Worm (Caenorhabditis elegans): ENCODE measurements around the gene tbx-38.

DNA sequence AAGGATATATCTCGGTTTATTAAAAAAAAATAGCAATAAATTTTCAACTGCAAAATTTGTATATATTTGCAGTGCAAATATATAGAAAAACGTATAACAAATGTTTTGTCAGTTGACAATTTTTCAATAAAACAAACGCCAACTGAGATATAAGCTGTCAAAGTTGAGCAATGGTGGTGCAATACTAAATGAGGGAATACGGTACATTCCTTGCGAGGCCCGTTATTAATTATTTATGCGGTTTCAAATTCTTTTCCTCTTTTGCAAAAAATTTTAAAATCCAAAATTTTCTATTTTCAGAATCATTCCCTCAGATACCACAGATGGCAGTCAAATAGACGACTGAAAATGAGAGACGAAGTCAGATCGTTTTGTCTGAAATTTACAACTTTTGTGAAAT, 9.6 kb upstream of the tbx-38 start, which contains the start of gene twk-39:
- TF ChIP-seq pag-3 (tag; optimal IDR thresholded peaks at IDR 0.05; ENCODE audit: borderline replicate concordance, insufficient read depth) (no peak), sptf-1 (tag; optimal IDR thresholded peaks at IDR 0.05) (no peak), snpc-4 (tag; optimal IDR thresholded peaks at IDR 0.05) (no peak), efl-1 (optimal IDR thresholded peaks at IDR 0.05) (no peak), efl-1 (GFP tag; optimal IDR thresholded peaks at IDR 0.05 in 1 of 2) (no peak), pqm-1 (tag; optimal IDR thresholded peaks at IDR 0.05) (no peak), ceh-63 (GFP tag; optimal IDR thresholded peaks at IDR 0.05) (no peak), lin-35 (GFP tag; optimal IDR thresholded peaks at IDR 0.05) (no peak), fkh-8 (tag; optimal IDR thresholded peaks at IDR 0.05) (no peak), nhr-77 (tag; optimal IDR thresholded peaks at IDR 0.05) (no peak)
